Worm (Caenorhabditis elegans): ENCODE data around the gene T11F9.14.

Gene T11F9.14

ce11 chrV:11472209-11472608 is 8.4 kb downstream of the T11F9.14 start, which contains the start of the genes nas-20 and nas-21:
Gene nas-20, minus strand, starts transcription at chrV:11472309.
Gene nas-21, plus strand, starts transcription at chrV:11472564.
- TF ChIP-seq nhr-12 (tag; optimal IDR thresholded peaks at IDR 0.05): no peak
- TF ChIP-seq nhr-25 (tag; optimal IDR thresholded peaks at IDR 0.05): no peak
- TF ChIP-seq blmp-1 (tag; optimal IDR thresholded peaks at IDR 0.05; ENCODE audit: insufficient read depth): no peak
- no peak for TF ChIP-seq gmeb-1 (tag; optimal IDR thresholded peaks at IDR 0.05)
- TF ChIP-seq ztf-4 (tag; optimal IDR thresholded peaks at IDR 0.05): no peak
- TF ChIP-seq nhr-237 (tag; optimal IDR thresholded peaks at IDR 0.05): no peak
- TF ChIP-seq crh-2 (tag; optimal IDR thresholded peaks at IDR 0.05): no peak
- TF ChIP-seq unc-39 (tag; optimal IDR thresholded peaks at IDR 0.05): no peak
- TF ChIP-seq ama-1 (optimal IDR thresholded peaks at IDR 0.05): no peak
- TF ChIP-seq nhr-10 (tag; optimal IDR thresholded peaks at IDR 0.05): no peak
- no peak for TF ChIP-seq nhr-11 (tag; optimal IDR thresholded peaks at IDR 0.05)

- TF ChIP-seq lin-11 (tag; optimal IDR thresholded peaks at IDR 0.05): no peak
- peak; percentile 82 for TF ChIP-seq fos-1 (tag; optimal IDR thresholded peaks at IDR 0.05)
- TF ChIP-seq crh-2 (tag; optimal IDR thresholded peaks at IDR 0.05): peak; percentile 21
- no peak for TF ChIP-seq ceh-82 (tag; optimal IDR thresholded peaks at IDR 0.05)
- TF ChIP-seq elt-1 (tag; optimal IDR thresholded peaks at IDR 0.05): no peak
- TF ChIP-seq nhr-237 (tag; optimal IDR thresholded peaks at IDR 0.05): no peak
- no peak for TF ChIP-seq nhr-10 (tag; optimal IDR thresholded peaks at IDR 0.05)
- TF ChIP-seq sma-9 (GFP tag; optimal IDR thresholded peaks at IDR 0.05): peak; percentile 54
- TF ChIP-seq sma-9 (tag; optimal IDR thresholded peaks at IDR 0.05): no peak
These were observed 10.4 kb downstream of the T11F9.14 start, which contains the start of gene aat-6 for ce11 chrV:11470210-11470713. Gene aat-6, minus strand, starts transcription at chrV:11470663.

- TF ChIP-seq mdl-1 (tag; optimal IDR thresholded peaks at IDR 0.05): no peak
- no peak for TF ChIP-seq mbf-1 (tag; optimal IDR thresholded peaks at IDR 0.05)
- 0 out of 2 replicates have a peak, but pooled peaks have one; percentile 60 for TF ChIP-seq ztf-1 (GFP tag; conservative IDR thresholded peaks at IDR 0.05)
- TF ChIP-seq ceh-82 (tag; optimal IDR thresholded peaks at IDR 0.05): no peak
- no peak for TF ChIP-seq zag-1 (tag; optimal IDR thresholded peaks at IDR 0.05)
These were observed 17.6 kb downstream of the T11F9.14 start, which contains the start of gene zipt-16 for ce11 chrV:11462963-11463453. Gene zipt-16, plus strand, starts transcription at chrV:11463013.

- TF ChIP-seq zag-1 (tag; optimal IDR thresholded peaks at IDR 0.05): no peak
- TF ChIP-seq ceh-16 (tag; optimal IDR thresholded peaks at IDR 0.05): no peak
- no peak for TF ChIP-seq nhr-129 (tag; optimal IDR thresholded peaks at IDR 0.05)
- TF ChIP-seq blmp-1 (tag; optimal IDR thresholded peaks at IDR 0.05; ENCODE audit: insufficient read depth): no peak
- no peak for TF ChIP-seq sma-9 (GFP tag; optimal IDR thresholded peaks at IDR 0.05)
- TF ChIP-seq sma-9 (tag; optimal IDR thresholded peaks at IDR 0.05): no peak
- TF ChIP-seq egl-27 (tag; optimal IDR thresholded peaks at IDR 0.05): no peak
- no peak for TF ChIP-seq lin-11 (tag; optimal IDR thresholded peaks at IDR 0.05)
- TF ChIP-seq C34F6.9 (tag; optimal IDR thresholded peaks at IDR 0.05): no peak
- no peak for TF ChIP-seq nhr-6 (tag; optimal IDR thresholded peaks at IDR 0.05)
- no peak for TF ChIP-seq lin-13 (GFP tag; optimal IDR thresholded peaks at IDR 0.05)
- TF ChIP-seq ztf-1 (GFP tag; conservative IDR thresholded peaks at IDR 0.05): no peak
- no peak for TF ChIP-seq unc-39 (tag; optimal IDR thresholded peaks at IDR 0.05)
- no peak for TF ChIP-seq elt-3 (tag; optimal IDR thresholded peaks at IDR 0.05)
- no peak for TF ChIP-seq gmeb-1 (tag; optimal IDR thresholded peaks at IDR 0.05)
These were observed 21.4 kb downstream of the T11F9.14 start, which contains the start of gene T11F9.1 for ce11 chrV:11459255-11459654. Gene T11F9.1, plus strand, starts transcription at chrV:11459555.

- no peak for TF ChIP-seq egl-27 (tag; optimal IDR thresholded peaks at IDR 0.05)
- TF ChIP-seq blmp-1 (tag; optimal IDR thresholded peaks at IDR 0.05; ENCODE audit: insufficient read depth): no peak
These were observed 25.7 kb downstream of the T11F9.14 start for ce11 chrV:11454917-11455316.

ce11 chrV:11450257-11450656 is 30.4 kb downstream of the T11F9.14 start, which contains the start of gene col-156:
Gene col-156, minus strand, starts transcription at chrV:11450357.
- TF ChIP-seq gmeb-1 (tag; optimal IDR thresholded peaks at IDR 0.05) (no peak), nhr-12 (tag; optimal IDR thresholded peaks at IDR 0.05) (no peak), mab-5 (tag; optimal IDR thresholded peaks at IDR 0.05) (no peak), nhr-11 (tag; optimal IDR thresholded peaks at IDR 0.05) (no peak), lin-39 (tag; optimal IDR thresholded peaks at IDR 0.05) (no peak), snpc-4 (tag; optimal IDR thresholded peaks at IDR 0.05) (no peak), ceh-82 (tag; optimal IDR thresholded peaks at IDR 0.05) (no peak)
